Worm (Caenorhabditis elegans): ENCODE measurements around the gene E02H4.7.

Gene E02H4.7

ce11 chrX:14287888-14288287, 31.8 kb downstream of the E02H4.7 start:
- TF ChIP-seq hmg-1.1 (GFP tag; IDR thresholded peaks at IDR 0.05) (peak; percentile 25; the same call in 1 of the 2 replicates), arid-1 (GFP tag; conservative IDR thresholded peaks at IDR 0.05) (no peak), saeg-2 (GFP tag; IDR thresholded peaks at IDR 0.05) (no peak), dmd-9 (GFP tag; IDR thresholded peaks at IDR 0.05) (no peak), ceh-20 (GFP tag; IDR thresholded peaks at IDR 0.05) (no peak), nhr-48 (tag; optimal IDR thresholded peaks at IDR 0.05) (no peak), mxl-2 (GFP tag; conservative IDR thresholded peaks at IDR 0.05) (no peak), Y105C5A.15 (GFP tag; IDR thresholded peaks at IDR 0.05) (no peak), mes-2 (tag; optimal IDR thresholded peaks at IDR 0.05; ENCODE audit: poor library complexity, severe bottlenecking) (no peak), pqm-1 (tag; optimal IDR thresholded peaks at IDR 0.05) (no peak), aha-1 (tag) (peak; percentile 85), ZK337.2 (GFP tag; IDR thresholded peaks at IDR 0.05) (0 out of 2 replicates have a peak, but pooled peaks have one; percentile 2), T20F7.1 (GFP tag; optimal IDR thresholded peaks at IDR 0.05) (no peak), unc-39 (tag; optimal IDR thresholded peaks at IDR 0.05) (no peak), zag-1 (tag; optimal IDR thresholded peaks at IDR 0.05) (no peak), egl-43 (GFP tag; IDR thresholded peaks at IDR 0.05) (no peak), T26A8.4 (GFP tag; IDR thresholded peaks at IDR 0.05) (no peak), nhr-10 (tag; optimal IDR thresholded peaks at IDR 0.05) (no peak), nhr-6 (tag; optimal IDR thresholded peaks at IDR 0.05) (no peak), daf-16 (GFP tag; optimal IDR thresholded peaks at IDR 0.05) (peak in 1 of 2 experiments; percentile 84), daf-16 (tag; optimal IDR thresholded peaks at IDR 0.05) (no peak), ZK546.5 (tag; optimal IDR thresholded peaks at IDR 0.05) (no peak), tag-97 (GFP tag; IDR thresholded peaks at IDR 0.05) (no peak), ceh-28 (tag; optimal IDR thresholded peaks at IDR 0.05) (no peak), dmd-6 (GFP tag; IDR thresholded peaks at IDR 0.05) (no peak), hlh-30 (tag; optimal IDR thresholded peaks at IDR 0.05; ENCODE audit: insufficient read depth) (peak; percentile 33), zip-2 (tag; optimal IDR thresholded peaks at IDR 0.05) (no peak), aly-2 (tag; optimal IDR thresholded peaks at IDR 0.05) (no peak), F10B5.3 (tag; optimal IDR thresholded peaks at IDR 0.05) (no peak), nhr-111 (GFP tag; optimal IDR thresholded peaks at IDR 0.05) (no peak), fos-1 (tag; optimal IDR thresholded peaks at IDR 0.05) (no peak), fkh-10 (GFP tag; optimal IDR thresholded peaks at IDR 0.05) (no peak), dmd-8 (GFP tag; IDR thresholded peaks at IDR 0.05) (no peak), nhr-11 (tag; optimal IDR thresholded peaks at IDR 0.05) (peak; percentile 91), hlh-11 (tag; optimal IDR thresholded peaks at IDR 0.05) (peak; percentile 53), F44E2.7 (GFP tag; IDR thresholded peaks at IDR 0.05) (no peak), lin-29 (GFP tag; IDR thresholded peaks at IDR 0.05) (no peak)

ce11 chrX:14289993-14290392, 33.9 kb downstream of the E02H4.7 start:
- TF ChIP-seq ama-1 (optimal IDR thresholded peaks at IDR 0.05) (no peak), egl-27 (tag; optimal IDR thresholded peaks at IDR 0.05) (no peak), set-16 (GFP tag; IDR thresholded peaks at IDR 0.05) (peak; percentile 82), aha-1 (tag) (peak; percentile 73)

- TF ChIP-seq duxl-1 (tag; optimal IDR thresholded peaks at IDR 0.05; ENCODE audit: poor library complexity) (no peak), dpl-1 (GFP tag; optimal IDR thresholded peaks at IDR 0.05) (no peak), set-16 (GFP tag; IDR thresholded peaks at IDR 0.05) (peak; percentile 22; the same call in 1 of the 2 replicates), daf-16 (GFP tag; optimal IDR thresholded peaks at IDR 0.05) (peak in 1 of 2 experiments; percentile 72), daf-16 (tag; optimal IDR thresholded peaks at IDR 0.05) (no peak), hlh-11 (tag; optimal IDR thresholded peaks at IDR 0.05) (peak; percentile 29), ceh-62 (tag; optimal IDR thresholded peaks at IDR 0.05) (no peak), nhr-11 (tag; optimal IDR thresholded peaks at IDR 0.05) (peak; percentile 19), nhr-6 (tag; optimal IDR thresholded peaks at IDR 0.05) (no peak), F44E2.7 (GFP tag; IDR thresholded peaks at IDR 0.05) (no peak), lim-7 (GFP tag; IDR thresholded peaks at IDR 0.05) (no peak), aha-1 (tag) (peak; percentile 47)
Observed at ce11 chrX:14292632-14293031, 36.6 kb downstream of the E02H4.7 start.
